Fruit fly (Drosophila melanogaster) whole organism, embryonic: ENCODE results near the gene Sidpn.

ENCODE experiments used
- BEAF-32 ChIP-seq: fragments of 200-800 bp; sonication (Bioruptor generic); optimal IDR thresholded peaks from 3 replicates; lab custom pipeline; 2017; ENCODE audit warnings: missing biosample characterization, missing genetic modification characterization, mild to moderate bottlenecking, moderate library complexity, missing genetic modification reagents
- CG11085 ChIP-seq: fragments of 200-800 bp; sonication (Bioruptor generic); IDR thresholded peaks from 2 replicates; pipeline ENCODE4 v1.3.6; 2022; ENCODE audit warnings: missing biosample characterization, missing genetic modification characterization
- CG11504 ChIP-seq: fragments of 200-800 bp; sonication (Bioruptor generic); optimal IDR thresholded peaks from 3 replicates; lab custom pipeline; 2019; ENCODE audit warnings: missing biosample characterization, mild to moderate bottlenecking, missing genetic modification characterization, moderate library complexity
- CG13287 ChIP-seq: fragments of 200-800 bp; sonication (Bioruptor generic); IDR thresholded peaks from 2 replicates; pipeline ENCODE4 v1.3.6; 2022; ENCODE audit warnings: missing biosample characterization, missing genetic modification characterization; ENCODE audit not compliant: partially characterized antibody
- CG13424 ChIP-seq: fragments of 200-800 bp; sonication (Bioruptor generic); optimal IDR thresholded peaks from 2 replicates; lab custom pipeline; 2019; ENCODE audit warnings: missing biosample characterization, mild to moderate bottlenecking, missing genetic modification characterization, moderate library complexity
- CG13894 ChIP-seq: fragments of 200-800 bp; sonication (Bioruptor generic); optimal IDR thresholded peaks from 3 replicates; lab custom pipeline; 2018; ENCODE audit warnings: missing biosample characterization, mild to moderate bottlenecking, missing genetic modification characterization, moderate library complexity
- CG2120 ChIP-seq: fragments of 200-800 bp; sonication (Bioruptor generic); optimal IDR thresholded peaks from 3 replicates; lab custom pipeline; 2016; ENCODE audit warnings: missing biosample characterization, missing genetic modification characterization
- CG2199 ChIP-seq: fragments of 200-800 bp; sonication (Bioruptor generic); IDR thresholded peaks from 3 replicates; pipeline ENCODE4 v1.3.6; 2022; ENCODE audit warnings: missing biosample characterization, missing genetic modification characterization
- CG2678 ChIP-seq: fragments of 200-800 bp; sonication (Bioruptor generic); optimal IDR thresholded peaks from 3 replicates; lab custom pipeline; 2019; ENCODE audit warnings: missing biosample characterization, mild to moderate bottlenecking, missing genetic modification characterization, moderate library complexity
- CG3281 ChIP-seq: fragments of 200-800 bp; sonication (Bioruptor generic); optimal IDR thresholded peaks from 3 replicates; lab custom pipeline; 2017; ENCODE audit warnings: missing biosample characterization, mild to moderate bottlenecking, missing genetic modification characterization
- CG3407 ChIP-seq: fragments of 200-800 bp; sonication (Bioruptor generic); optimal IDR thresholded peaks from 2 replicates; lab custom pipeline; 2018; ENCODE audit warnings: missing biosample characterization, mild to moderate bottlenecking, missing genetic modification characterization
- CG3726 ChIP-seq: fragments of 200-800 bp; sonication (Bioruptor generic); IDR thresholded peaks from 3 replicates; pipeline ENCODE4, ENCODE4 v1.3.6; 2022; ENCODE audit warnings: missing biosample characterization, missing genetic modification characterization
- CG42726 ChIP-seq: fragments of 200-800 bp; sonication (Bioruptor generic); IDR thresholded peaks from 2 replicates; pipeline ENCODE4 v1.3.6; 2022; ENCODE audit warnings: missing biosample characterization, missing genetic modification characterization; ENCODE audit not compliant: partially characterized antibody
- CG4404 ChIP-seq: fragments of 200-800 bp; sonication (Bioruptor generic); IDR thresholded peaks from 2 replicates; pipeline ENCODE4 v1.3.6; 2022; ENCODE audit warnings: missing biosample characterization, missing genetic modification characterization
- CG4707 ChIP-seq: fragments of 200-800 bp; sonication (Bioruptor generic); optimal IDR thresholded peaks from 2 replicates; lab custom pipeline; 2018; ENCODE audit warnings: missing biosample characterization, mild to moderate bottlenecking, missing genetic modification characterization, moderate library complexity
- CG4820 ChIP-seq: fragments of 200-800 bp; sonication (Bioruptor generic); optimal IDR thresholded peaks from 3 replicates; lab custom pipeline; 2016; ENCODE audit warnings: missing biosample characterization, missing genetic modification characterization
- CG7987 ChIP-seq: fragments of 200-800 bp; sonication (Bioruptor generic); optimal IDR thresholded peaks from 2 replicates; lab custom pipeline; 2018; ENCODE audit warnings: missing biosample characterization, mild to moderate bottlenecking, missing genetic modification characterization, moderate library complexity
- Dll ChIP-seq: fragments of 200-800 bp; sonication (Bioruptor generic); IDR thresholded peaks from 4 replicates; pipeline ENCODE4 v1.3.6; 2022; ENCODE audit warnings: missing biosample characterization, missing genetic modification characterization; ENCODE audit not compliant: partially characterized antibody
- Doc3 ChIP-seq: fragments of 200-800 bp; sonication (Bioruptor generic); IDR thresholded peaks from 3 replicates; pipeline ENCODE4 v1.3.6; 2022; ENCODE audit warnings: missing biosample characterization, missing genetic modification characterization; ENCODE audit not compliant: partially characterized antibody
- Dref ChIP-seq: fragments of 200-800 bp; sonication (Bioruptor generic); IDR thresholded peaks from 2 replicates; pipeline ENCODE4 v1.3.6; 2022; ENCODE audit warnings: missing biosample characterization, missing genetic modification characterization
- Ets97D ChIP-seq: fragments of 200-800 bp; sonication (Bioruptor generic); optimal IDR thresholded peaks from 3 replicates; lab custom pipeline; 2016; ENCODE audit warnings: missing biosample characterization, missing genetic modification characterization
- HLH4C ChIP-seq: fragments of 200-800 bp; sonication (Bioruptor generic); IDR thresholded peaks from 3 replicates; pipeline ENCODE4 v1.3.6; 2022; ENCODE audit warnings: missing biosample characterization, missing genetic modification characterization; ENCODE audit not compliant: partially characterized antibody
- Hey ChIP-seq: fragments of 200-800 bp; sonication (Bioruptor generic); optimal IDR thresholded peaks from 3 replicates; lab custom pipeline; 2018; ENCODE audit warnings: missing biosample characterization, mild to moderate bottlenecking, missing genetic modification characterization
- Kr ChIP-seq: fragments of 200-800 bp; sonication (Bioruptor generic); optimal IDR thresholded peaks from 2 replicates; lab custom pipeline; 2017; ENCODE audit warnings: missing biosample characterization, mild to moderate bottlenecking, missing genetic modification characterization
- Rx ChIP-seq: fragments of 200-800 bp; sonication (Bioruptor generic); IDR thresholded peaks from 2 replicates; pipeline ENCODE4 v1.3.6; 2022; ENCODE audit warnings: missing biosample characterization, missing genetic modification characterization
- Xbp1 ChIP-seq: fragments of 200-800 bp; sonication (Bioruptor generic); optimal IDR thresholded peaks from 3 replicates; lab custom pipeline; 2016; ENCODE audit warnings: missing biosample characterization, mild to moderate bottlenecking, missing genetic modification characterization
- bab2 ChIP-seq: fragments of 200-800 bp; sonication (Bioruptor generic); optimal IDR thresholded peaks from 2 replicates; lab custom pipeline; 2016; ENCODE audit warnings: missing biosample characterization, missing genetic modification characterization
- cato ChIP-seq: fragments of 200-800 bp; sonication (Bioruptor generic); optimal IDR thresholded peaks from 2 replicates; lab custom pipeline; 2016; ENCODE audit warnings: missing biosample characterization, missing genetic modification characterization, borderline replicate concordance
- chinmo ChIP-seq: fragments of 200-800 bp; sonication (Bioruptor generic); IDR thresholded peaks from 4 replicates; pipeline ENCODE4 v1.3.6; 2022; ENCODE audit warnings: missing biosample characterization, missing genetic modification characterization; ENCODE audit not compliant: partially characterized antibody
- chn ChIP-seq: fragments of 200-800 bp; sonication (Bioruptor generic); optimal IDR thresholded peaks from 2 replicates; lab custom pipeline; 2016; ENCODE audit warnings: missing biosample characterization, missing genetic modification characterization
- crol ChIP-seq: fragments of 200-800 bp; sonication (Bioruptor generic); IDR thresholded peaks from 2 replicates; pipeline ENCODE4 v1.3.6; 2022; ENCODE audit warnings: missing biosample characterization, missing genetic modification characterization
- disco-r ChIP-seq: fragments of 200-800 bp; sonication (Bioruptor generic); optimal IDR thresholded peaks from 2 replicates; lab custom pipeline; 2016; ENCODE audit warnings: missing biosample characterization, missing genetic modification characterization
- gfzf ChIP-seq: fragments of 200-800 bp; sonication (Bioruptor generic); optimal IDR thresholded peaks from 2 replicates; lab custom pipeline; 2016; ENCODE audit warnings: missing biosample characterization, mild to moderate bottlenecking, missing genetic modification characterization, moderate library complexity
- grau ChIP-seq: fragments of 200-800 bp; optimal IDR thresholded peaks from 3 replicates; lab custom pipeline; 2019; ENCODE audit warnings: missing biosample characterization, mild to moderate bottlenecking, missing genetic modification characterization, moderate library complexity
- gsb ChIP-seq: fragments of 200-800 bp; sonication (Bioruptor generic); IDR thresholded peaks from 2 replicates; pipeline ENCODE4 v1.3.6; 2022; ENCODE audit warnings: missing biosample characterization, missing genetic modification characterization
- hb ChIP-seq: fragments of 200-800 bp; sonication (Bioruptor generic); IDR thresholded peaks from 3 replicates; pipeline ENCODE4 v1.3.6; 2022; ENCODE audit warnings: missing biosample characterization, missing genetic modification characterization; ENCODE audit not compliant: partially characterized antibody
- ind ChIP-seq: fragments of 200-800 bp; sonication (Bioruptor generic); optimal IDR thresholded peaks from 3 replicates; lab custom pipeline; 2016; ENCODE audit warnings: missing biosample characterization, missing genetic modification characterization
- knrl ChIP-seq: fragments of 200-800 bp; sonication (Bioruptor generic); IDR thresholded peaks from 3 replicates; pipeline ENCODE4 v1.3.6; 2022; ENCODE audit warnings: missing biosample characterization, missing genetic modification characterization; ENCODE audit not compliant: partially characterized antibody
- lilli ChIP-seq: fragments of 200-800 bp; sonication (Bioruptor generic); optimal IDR thresholded peaks from 3 replicates; lab custom pipeline; 2016; ENCODE audit warnings: missing biosample characterization, missing genetic modification characterization
- nerfin-2 ChIP-seq: fragments of 200-800 bp; sonication (Bioruptor generic); IDR thresholded peaks from 2 replicates; pipeline ENCODE4 v1.3.6; 2022; ENCODE audit warnings: missing biosample characterization, missing genetic modification characterization; ENCODE audit not compliant: partially characterized antibody
- oc ChIP-seq: fragments of 200-800 bp; sonication (Bioruptor generic); optimal IDR thresholded peaks from 2 replicates; lab custom pipeline; 2018; ENCODE audit warnings: missing biosample characterization, mild to moderate bottlenecking, missing genetic modification characterization, moderate library complexity
- org-1 ChIP-seq: fragments of 200-800 bp; sonication (Bioruptor generic); optimal IDR thresholded peaks from 2 replicates; lab custom pipeline; 2017; ENCODE audit warnings: missing biosample characterization, missing genetic modification characterization
- p53 ChIP-seq: fragments of 200-800 bp; sonication (Bioruptor generic); optimal IDR thresholded peaks from 2 replicates; lab custom pipeline; 2016; ENCODE audit warnings: missing biosample characterization, missing genetic modification characterization
- run ChIP-seq: fragments of 200-800 bp; sonication (Bioruptor generic); optimal IDR thresholded peaks from 3 replicates; lab custom pipeline; 2018; ENCODE audit warnings: missing biosample characterization, mild to moderate bottlenecking, missing genetic modification characterization
- sob ChIP-seq: fragments of 200-800 bp; sonication (Bioruptor generic); IDR thresholded peaks from 2 replicates; pipeline ENCODE4 v1.3.6; 2022; ENCODE audit warnings: missing biosample characterization, missing genetic modification characterization
- sug ChIP-seq: fragments of 200-800 bp; optimal IDR thresholded peaks from 2 replicates; lab custom pipeline; 2019; ENCODE audit warnings: missing biosample characterization, mild to moderate bottlenecking, missing genetic modification characterization, moderate library complexity
- tna ChIP-seq: fragments of 200-800 bp; sonication (Bioruptor generic); IDR thresholded peaks from 2 replicates; pipeline ENCODE4 v1.3.6; 2022; ENCODE audit warnings: missing biosample characterization, missing genetic modification characterization; ENCODE audit not compliant: partially characterized antibody
- vvl ChIP-seq: fragments of 200-800 bp; sonication (Bioruptor generic); IDR thresholded peaks from 2 replicates; pipeline ENCODE4 v1.3.6; 2022; ENCODE audit warnings: missing biosample characterization, missing genetic modification characterization

Gene Sidpn

DNA sequence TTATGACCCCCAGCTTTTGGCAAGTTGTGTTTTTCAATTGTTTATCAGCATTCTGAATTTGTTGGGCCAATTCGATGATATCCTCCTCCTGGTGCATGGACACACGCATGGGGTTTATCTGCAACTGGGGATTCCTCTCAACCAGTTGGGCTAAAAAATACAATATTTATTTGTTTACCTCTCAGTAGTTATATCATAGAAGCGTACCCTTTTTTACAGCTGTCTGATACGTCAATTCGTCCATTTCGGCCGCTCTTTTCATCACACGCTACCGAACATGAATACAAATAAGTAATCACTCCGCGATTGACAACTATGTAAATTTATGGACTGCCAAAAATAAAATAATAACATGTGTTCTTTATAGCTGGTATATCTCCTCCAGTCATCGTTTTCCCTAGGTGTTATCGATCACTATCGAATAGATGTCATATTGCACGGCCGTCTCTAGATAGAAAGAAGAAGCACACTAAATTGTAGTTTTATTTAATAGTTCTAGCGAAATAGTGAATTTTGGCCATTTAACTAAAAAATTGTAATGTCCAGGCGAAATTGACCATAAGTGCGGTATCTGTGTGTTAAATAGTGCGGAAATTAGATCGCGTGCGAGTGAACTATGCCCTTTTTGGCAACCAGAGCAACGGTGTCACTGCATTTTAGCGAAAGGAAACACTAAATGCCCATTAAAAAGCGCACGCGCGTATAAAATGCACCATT is 6.9 kb downstream of the Sidpn start, which contains the start of the genes mib2 and CG31800 (continued):
- TF ChIP-seq Kr (GFP tag; lab: Kevin White, UChicago) (no peak), Dll (peak; percentile 83), CG4707 (GFP tag; lab: Kevin White, UChicago) (no peak), CG2678 (tag; lab: Kevin White, UChicago) (no peak), bab2 (no peak), Rx (GFP tag; lab: Robert Waterston, UW) (no peak), cato (GFP tag; lab: Kevin White, UChicago) (no peak), chn (GFP tag; lab: Kevin White, UChicago) (peak; percentile 1), tna (peak; percentile 69), CG2120 (GFP tag; lab: Kevin White, UChicago) (peak; percentile 42), CG7987 (GFP tag; lab: Kevin White, UChicago) (peak; percentile 15), chinmo (GFP tag; lab: Robert Waterston, UW) (peak; percentile 82; the same call in 2 of the 4 replicates), CG4820 (GFP tag; lab: Kevin White, UChicago) (no peak), CG3407 (GFP tag; lab: Kevin White, UChicago) (no peak), CG42726 (GFP tag; lab: Robert Waterston, UW) (peak; percentile 80), disco-r (GFP tag; lab: Kevin White, UChicago) (no peak), CG13894 (tag; lab: Kevin White, UChicago) (peak; percentile 1), grau (tag; lab: Kevin White, UChicago) (peak; percentile 20), run (tag; lab: Kevin White, UChicago) (no peak), sug (peak; percentile 38), HLH4C (GFP tag; lab: Robert Waterston, UW) (peak; percentile 89), knrl (GFP tag; lab: Robert Waterston, UW) (peak; percentile 86), org-1 (GFP tag; lab: Kevin White, UChicago) (no peak), CG11085 (GFP tag; lab: Robert Waterston, UW) (no peak), CG3726 (GFP tag; lab: Robert Waterston, UW) (no peak), p53 (GFP tag; lab: Kevin White, UChicago) (no peak), CG13424 (tag; lab: Kevin White, UChicago) (peak; percentile 2), gsb (no peak), Xbp1 (GFP tag; lab: Kevin White, UChicago) (peak; percentile 26), CG4404 (GFP tag; lab: Robert Waterston, UW) (no peak), nerfin-2 (GFP tag; lab: Robert Waterston, UW) (peak; percentile 78), crol (GFP tag; lab: Robert Waterston, UW) (no peak), vvl (GFP tag; lab: Robert Waterston, UW) (peak; percentile 8; the same call in 1 of the 2 replicates), Dref (GFP tag; lab: Robert Waterston, UW) (peak; percentile 86), gfzf (GFP tag; lab: Kevin White, UChicago) (peak; percentile 22), oc (tag; lab: Kevin White, UChicago) (no peak), CG13287 (GFP tag; lab: Robert Waterston, UW) (peak; percentile 78), CG2199 (0 out of 3 replicates have a peak, but pooled peaks have one; percentile 53), sob (peak; percentile 35; the same call in 1 of the 2 replicates), Ets97D (peak; percentile 8), lilli (GFP tag; lab: Kevin White, UChicago) (peak; percentile 10), ind (GFP tag; lab: Kevin White, UChicago) (no peak), Hey (no peak), CG11504 (peak; percentile 23), hb (GFP tag; lab: Robert Waterston, UW) (peak; percentile 77; the same call in 2 of the 3 replicates), CG3281 (peak; percentile 5), Doc3 (GFP tag; lab: Robert Waterston, UW) (peak; percentile 76; the same call in 2 of the 3 replicates), BEAF-32 (GFP tag; lab: Kevin White, UChicago) (peak; percentile 84)
